Worm (Caenorhabditis elegans) whole organism, mixed stage, embryonic: ENCODE results near the gene nsph-1.1.
A peak's percentile ranks its signal among the peaks of the same experiment; 100 is the strongest.

Source experiments
- M03D4.4 ChIP-seq: sonication (generic microtip); optimal IDR thresholded peaks from 2 replicates; lab custom pipeline; 2017; ENCODE audit warnings: mild to moderate bottlenecking, missing genetic modification characterization, missing compliant biosample characterization
- bed-3 ChIP-seq: fragments of 200-800 bp; sonication (Bioruptor generic); optimal IDR thresholded peaks from 3 replicates; lab custom pipeline; 2018; ENCODE audit warnings: mild to moderate bottlenecking, missing genetic modification characterization, moderate library complexity, missing compliant biosample characterization
- blmp-1 ChIP-seq: fragments of 150-350 bp; optimal IDR thresholded peaks from 2 replicates; lab custom pipeline; 2014; ENCODE audit warnings: missing biosample characterization, missing genetic modification characterization
- ceh-39 ChIP-seq: fragments of 150-350 bp; optimal IDR thresholded peaks from 2 replicates; lab custom pipeline; 2014; ENCODE audit warnings: missing biosample characterization, missing genetic modification characterization
- ceh-43 ChIP-seq: fragments of 200-800 bp; sonication (Bioruptor generic); optimal IDR thresholded peaks from 2 replicates; lab custom pipeline; 2018; ENCODE audit warnings: mild to moderate bottlenecking, missing genetic modification characterization, moderate library complexity, missing compliant biosample characterization
- ceh-83 ChIP-seq: fragments of 200-800 bp; sonication (Bioruptor generic); optimal IDR thresholded peaks from 2 replicates; lab custom pipeline; 2018; ENCODE audit warnings: mild to moderate bottlenecking, missing genetic modification characterization, missing compliant biosample characterization
- ces-1 ChIP-seq: fragments of 150-350 bp; optimal IDR thresholded peaks from 2 replicates; lab custom pipeline; 2014; ENCODE audit warnings: missing biosample characterization, missing genetic modification reagents, missing genetic modification characterization
- cnd-1 ChIP-seq: fragments of 200-800 bp; sonication (Bioruptor generic); optimal IDR thresholded peaks from 2 replicates; lab custom pipeline; 2018; ENCODE audit warnings: mild to moderate bottlenecking, missing genetic modification characterization, missing compliant biosample characterization
- drap-1 ChIP-seq: fragments of 200-800 bp; sonication (Bioruptor generic); optimal IDR thresholded peaks from 3 replicates; lab custom pipeline; 2018; ENCODE audit warnings: mild to moderate bottlenecking, missing genetic modification characterization, missing compliant biosample characterization
- elt-1 ChIP-seq: sonication (generic microtip); optimal IDR thresholded peaks from 2 replicates; lab custom pipeline; 2017; ENCODE audit warnings: missing genetic modification characterization, mild to moderate bottlenecking, missing compliant biosample characterization, antibody characterized with exemption, moderate library complexity, borderline replicate concordance; ENCODE audit not compliant: insufficient read depth
- elt-3 ChIP-seq: fragments of 150-350 bp; optimal IDR thresholded peaks from 2 replicates; lab custom pipeline; 2014; ENCODE audit warnings: missing biosample characterization, missing genetic modification characterization
- flh-1 ChIP-seq: fragments of 200-800 bp; sonication (Bioruptor generic); optimal IDR thresholded peaks from 2 replicates; lab custom pipeline; 2018; ENCODE audit warnings: mild to moderate bottlenecking, missing genetic modification characterization, moderate library complexity, missing compliant biosample characterization
- ham-2 ChIP-seq: fragments of 200-800 bp; sonication (Bioruptor generic); optimal IDR thresholded peaks from 2 replicates; lab custom pipeline; 2018; ENCODE audit warnings: mild to moderate bottlenecking, missing genetic modification characterization, missing compliant biosample characterization
- hlh-1 ChIP-seq: fragments of 150-350 bp; optimal IDR thresholded peaks from 2 replicates; lab custom pipeline; 2014; ENCODE audit warnings: missing biosample characterization, missing genetic modification reagents, missing genetic modification characterization
- lin-13 ChIP-seq: fragments of 150-350 bp; optimal IDR thresholded peaks from 2 replicates; lab custom pipeline; 2014; ENCODE audit warnings: missing biosample characterization, missing genetic modification characterization
- lin-32 ChIP-seq: fragments of 200-800 bp; sonication (Bioruptor generic); optimal IDR thresholded peaks from 2 replicates; lab custom pipeline; 2018; ENCODE audit warnings: mild to moderate bottlenecking, missing genetic modification characterization, missing compliant biosample characterization
- lsy-2 ChIP-seq: fragments of 150-350 bp; optimal IDR thresholded peaks from 2 replicates; lab custom pipeline; 2014; ENCODE audit warnings: missing biosample characterization, missing genetic modification characterization
- mab-5 ChIP-seq: fragments of 150-350 bp; optimal IDR thresholded peaks from 2 replicates; lab custom pipeline; 2014; ENCODE audit warnings: missing biosample characterization, missing genetic modification characterization
- mep-1 ChIP-seq: fragments of 150-350 bp; optimal IDR thresholded peaks from 2 replicates; lab custom pipeline; 2017; ENCODE audit warnings: missing biosample characterization, missing genetic modification reagents, missing genetic modification characterization, inconsistent platforms
- mls-2 ChIP-seq: sonication (generic microtip); optimal IDR thresholded peaks from 2 replicates; lab custom pipeline; 2016; ENCODE audit warnings: mild to moderate bottlenecking, missing genetic modification characterization, moderate library complexity, missing compliant biosample characterization
- nhr-12 ChIP-seq: fragments of 150-350 bp; optimal IDR thresholded peaks from 2 replicates; lab custom pipeline; 2014; ENCODE audit warnings: missing biosample characterization, missing genetic modification characterization
- nhr-2 ChIP-seq: fragments of 150-350 bp; optimal IDR thresholded peaks from 2 replicates; lab custom pipeline; 2014; ENCODE audit warnings: missing biosample characterization, missing genetic modification characterization
- nhr-237 ChIP-seq: fragments of 150-350 bp; optimal IDR thresholded peaks from 2 replicates; lab custom pipeline; 2014; ENCODE audit warnings: missing biosample characterization, missing genetic modification characterization
- nhr-28 ChIP-seq: fragments of 150-350 bp; optimal IDR thresholded peaks from 2 replicates; lab custom pipeline; 2014; ENCODE audit warnings: missing biosample characterization, missing genetic modification characterization
- nhr-76 ChIP-seq: sonication (generic microtip); optimal IDR thresholded peaks from 2 replicates; lab custom pipeline; 2017; ENCODE audit warnings: missing biosample characterization, missing genetic modification characterization
- pha-4 ChIP-seq: fragments of 150-350 bp; optimal IDR thresholded peaks from 2 replicates; lab custom pipeline; 2018; ENCODE audit warnings: missing biosample characterization, missing genetic modification reagents, missing genetic modification characterization
- sem-2 ChIP-seq: fragments of 200-800 bp; sonication (Bioruptor generic); optimal IDR thresholded peaks from 2 replicates; lab custom pipeline; 2018; ENCODE audit warnings: mild to moderate bottlenecking, missing genetic modification characterization, missing compliant biosample characterization
- snpc-4 ChIP-seq: fragments of 150-350 bp; optimal IDR thresholded peaks from 2 replicates; lab custom pipeline; 2014; ENCODE audit warnings: missing biosample characterization, missing genetic modification characterization
- sptf-1 ChIP-seq: sonication (generic microtip); optimal IDR thresholded peaks from 2 replicates; lab custom pipeline; 2017; ENCODE audit warnings: mild to moderate bottlenecking, missing genetic modification characterization, moderate library complexity, missing compliant biosample characterization
- tbx-8 ChIP-seq: fragments of 200-800 bp; sonication (Bioruptor generic); optimal IDR thresholded peaks from 2 replicates; lab custom pipeline; 2018; ENCODE audit warnings: mild to moderate bottlenecking, missing genetic modification characterization, moderate library complexity, missing compliant biosample characterization
- unc-120 ChIP-seq: sonication (generic microtip); optimal IDR thresholded peaks from 2 replicates; lab custom pipeline; 2017; ENCODE audit warnings: missing genetic modification characterization, missing compliant biosample characterization; ENCODE audit not compliant: poor library complexity, severe bottlenecking
- unc-39 ChIP-seq: fragments of 150-350 bp; optimal IDR thresholded peaks from 2 replicates; lab custom pipeline; 2014; ENCODE audit warnings: missing biosample characterization, missing genetic modification characterization
- unc-62 ChIP-seq: fragments of 150-350 bp; optimal IDR thresholded peaks from 2 replicates; lab custom pipeline; 2014; ENCODE audit warnings: missing biosample characterization, missing genetic modification reagents, missing genetic modification characterization
- zip-8 ChIP-seq: fragments of 150-350 bp; optimal IDR thresholded peaks from 2 replicates; lab custom pipeline; 2014; ENCODE audit warnings: missing biosample characterization, missing genetic modification characterization
- ztf-11 ChIP-seq: fragments of 150-350 bp; optimal IDR thresholded peaks from 2 replicates; lab custom pipeline; 2014; ENCODE audit warnings: missing biosample characterization, missing genetic modification characterization

Gene nsph-1.1

ce11 chrII:8747246-8747938, 19.2 kb upstream of the nsph-1.1 start:
- TF ChIP-seq nhr-2 (peak; percentile 86), unc-62 (GFP tag; lab: Kevin White, UChicago) (peak; percentile 78), M03D4.4 (tag; lab: Kevin White, UChicago) (no peak), hlh-1 (tag; lab: Kevin White, UChicago) (peak; percentile 41), blmp-1 (tag; lab: Kevin White, UChicago) (no peak), unc-120 (tag; lab: Kevin White, UChicago) (peak; percentile 1), cnd-1 (tag; lab: Kevin White, UChicago) (peak; percentile 59), ceh-39 (tag; lab: Kevin White, UChicago) (no peak)

ce11 chrII:8747939-8748352, 18.6 kb upstream of the nsph-1.1 start:
- TF ChIP-seq ceh-43 (GFP tag; lab: Kevin White, UChicago) (peak; percentile 29), flh-1 (GFP tag; lab: Kevin White, UChicago) (no peak), cnd-1 (tag; lab: Kevin White, UChicago) (peak; percentile 63), mab-5 (peak; percentile 32), pha-4 (tag; lab: Kevin White, UChicago) (peak; percentile 69), bed-3 (no peak), unc-120 (tag; lab: Kevin White, UChicago) (peak; percentile 24), hlh-1 (tag; lab: Kevin White, UChicago) (no peak), snpc-4 (tag; lab: Kevin White, UChicago) (no peak), drap-1 (peak; percentile 55), ham-2 (no peak), nhr-12 (tag; lab: Kevin White, UChicago) (no peak), mls-2 (peak; percentile 68), elt-1 (tag; lab: Kevin White, UChicago) (no peak), blmp-1 (tag; lab: Kevin White, UChicago) (no peak), ceh-39 (tag; lab: Kevin White, UChicago) (no peak), ztf-11 (no peak), lsy-2 (no peak), nhr-76 (tag; lab: Kevin White, UChicago) (no peak), sptf-1 (tag; lab: Kevin White, UChicago) (no peak), nhr-2 (peak; percentile 7), ceh-83 (no peak), unc-62 (GFP tag; lab: Kevin White, UChicago) (peak; percentile 65), lin-13 (tag; lab: Kevin White, UChicago) (no peak), tbx-8 (GFP tag; lab: Kevin White, UChicago) (no peak), mep-1 (peak; percentile 8), elt-3 (tag; lab: Kevin White, UChicago) (no peak), unc-39 (no peak), sem-2 (GFP tag; lab: Kevin White, UChicago) (no peak), lin-32 (GFP tag; lab: Kevin White, UChicago) (no peak), zip-8 (tag; lab: Kevin White, UChicago) (no peak), ces-1 (GFP tag; lab: Kevin White, UChicago) (peak; percentile 30), nhr-237 (no peak), M03D4.4 (tag; lab: Kevin White, UChicago) (peak; percentile 40), nhr-28 (tag; lab: Kevin White, UChicago) (no peak)

ce11 chrII:8748638-8749037, 17.9 kb upstream of the nsph-1.1 start:
- no peak for TF ChIP-seq hlh-1 (tag; lab: Kevin White, UChicago)
- no peak for TF ChIP-seq mls-2
- TF ChIP-seq unc-62 (GFP tag; lab: Kevin White, UChicago): no peak
- no peak for TF ChIP-seq nhr-28 (tag; lab: Kevin White, UChicago)
- TF ChIP-seq mep-1: no peak
- peak; percentile 69 for TF ChIP-seq cnd-1 (tag; lab: Kevin White, UChicago)
- peak; percentile 58 for TF ChIP-seq ces-1 (GFP tag; lab: Kevin White, UChicago)
- TF ChIP-seq sem-2 (GFP tag; lab: Kevin White, UChicago): no peak
- TF ChIP-seq nhr-237: no peak
- no peak for TF ChIP-seq nhr-12 (tag; lab: Kevin White, UChicago)
- TF ChIP-seq ham-2: no peak
- TF ChIP-seq zip-8 (tag; lab: Kevin White, UChicago): no peak
- no peak for TF ChIP-seq flh-1 (GFP tag; lab: Kevin White, UChicago)
- TF ChIP-seq ceh-83: no peak
- TF ChIP-seq unc-120 (tag; lab: Kevin White, UChicago): no peak
- no peak for TF ChIP-seq ceh-43 (GFP tag; lab: Kevin White, UChicago)
- no peak for TF ChIP-seq lin-32 (GFP tag; lab: Kevin White, UChicago)
